Fruit fly (Drosophila melanogaster) whole organism, embryonic: ENCODE measurements around the gene Cdc50.

Experiments used
- Atf6 ChIP-seq: fragments of 200-800 bp; sonication (Bioruptor generic); IDR thresholded peaks from 2 replicates; pipeline ENCODE4 v1.3.6; 2022; ENCODE audit warnings: missing biosample characterization, missing genetic modification characterization
- CG10543 ChIP-seq: fragments of 200-800 bp; sonication (Bioruptor generic); optimal IDR thresholded peaks from 3 replicates; lab custom pipeline; 2017; ENCODE audit warnings: missing biosample characterization, mild to moderate bottlenecking, missing genetic modification characterization, moderate library complexity
- CG1233 ChIP-seq: fragments of 200-800 bp; sonication (Bioruptor generic); optimal IDR thresholded peaks from 4 replicates; lab custom pipeline; 2018; ENCODE audit warnings: missing biosample characterization, mild to moderate bottlenecking, missing genetic modification characterization
- CG12659 ChIP-seq: fragments of 200-800 bp; sonication (Bioruptor generic); optimal IDR thresholded peaks from 3 replicates; lab custom pipeline; 2017; ENCODE audit warnings: mild to moderate bottlenecking, missing biosample characterization, missing genetic modification reagents, missing genetic modification characterization
- CG12942 ChIP-seq: fragments of 200-800 bp; sonication (Bioruptor generic); optimal IDR thresholded peaks from 3 replicates; lab custom pipeline; 2016; ENCODE audit warnings: missing biosample characterization, missing genetic modification characterization
- CG14014 ChIP-seq: fragments of 200-800 bp; sonication (Bioruptor generic); IDR thresholded peaks from 2 replicates; pipeline ENCODE4 v1.3.6; 2022; ENCODE audit warnings: missing biosample characterization, missing genetic modification characterization
- CG14667 ChIP-seq: fragments of 200-800 bp; sonication (Bioruptor generic); IDR thresholded peaks from 2 replicates; pipeline ENCODE4 v1.3.6; 2022; ENCODE audit warnings: missing biosample characterization, missing genetic modification characterization
- CG1529 ChIP-seq: fragments of 200-800 bp; sonication (Bioruptor generic); optimal IDR thresholded peaks from 3 replicates; lab custom pipeline; 2018; ENCODE audit warnings: missing biosample characterization, missing genetic modification characterization
- CG15514 ChIP-seq: fragments of 200-800 bp; sonication (Bioruptor generic); optimal IDR thresholded peaks from 3 replicates; lab custom pipeline; 2017; ENCODE audit warnings: missing biosample characterization, missing genetic modification characterization, mild to moderate bottlenecking, moderate library complexity, missing genetic modification reagents
- CG18599 ChIP-seq: fragments of 200-800 bp; sonication (Bioruptor generic); optimal IDR thresholded peaks from 3 replicates; lab custom pipeline; 2017; ENCODE audit warnings: missing biosample characterization, missing genetic modification characterization, mild to moderate bottlenecking, moderate library complexity, missing genetic modification reagents
- CG2678 ChIP-seq: fragments of 200-800 bp; sonication (Bioruptor generic); optimal IDR thresholded peaks from 3 replicates; lab custom pipeline; 2019; ENCODE audit warnings: missing biosample characterization, mild to moderate bottlenecking, missing genetic modification characterization, moderate library complexity
- CG2712 ChIP-seq: fragments of 200-800 bp; optimal IDR thresholded peaks from 3 replicates; lab custom pipeline; 2019; ENCODE audit warnings: missing biosample characterization, mild to moderate bottlenecking, missing genetic modification characterization, moderate library complexity
- CG33213 ChIP-seq: fragments of 200-800 bp; sonication (Bioruptor generic); optimal IDR thresholded peaks from 3 replicates; lab custom pipeline; 2016; ENCODE audit warnings: missing biosample characterization, missing genetic modification characterization
- CG33557 ChIP-seq: fragments of 200-800 bp; sonication (Bioruptor generic); optimal IDR thresholded peaks from 2 replicates; lab custom pipeline; 2019; ENCODE audit warnings: missing biosample characterization, mild to moderate bottlenecking, missing genetic modification characterization, moderate library complexity
- CG4424 ChIP-seq: fragments of 200-800 bp; sonication (Bioruptor generic); optimal IDR thresholded peaks from 3 replicates; lab custom pipeline; 2016; ENCODE audit warnings: missing biosample characterization, missing genetic modification characterization
- CG6272 ChIP-seq: fragments of 200-800 bp; sonication (Bioruptor generic); IDR thresholded peaks from 2 replicates; pipeline ENCODE4 v1.3.6; 2022; ENCODE audit warnings: missing biosample characterization, missing genetic modification characterization
- CG6683 ChIP-seq: fragments of 200-800 bp; sonication (Bioruptor generic); optimal IDR thresholded peaks from 2 replicates; lab custom pipeline; 2017; ENCODE audit warnings: missing biosample characterization, mild to moderate bottlenecking, missing genetic modification characterization, missing genetic modification reagents
- CG6791 ChIP-seq: fragments of 200-800 bp; sonication (Bioruptor generic); IDR thresholded peaks from 3 replicates; pipeline ENCODE4 v1.3.6; 2022; ENCODE audit warnings: missing biosample characterization, missing genetic modification characterization; ENCODE audit not compliant: partially characterized antibody
- CG6813 ChIP-seq: fragments of 200-800 bp; sonication (Bioruptor generic); optimal IDR thresholded peaks from 2 replicates; lab custom pipeline; 2017; ENCODE audit warnings: missing biosample characterization, missing genetic modification characterization, mild to moderate bottlenecking, moderate library complexity, missing genetic modification reagents
- CG7745 ChIP-seq: fragments of 200-800 bp; sonication (Bioruptor generic); optimal IDR thresholded peaks from 2 replicates; lab custom pipeline; 2018; ENCODE audit warnings: missing biosample characterization, mild to moderate bottlenecking, missing genetic modification characterization, moderate library complexity
- CG8281 ChIP-seq: fragments of 200-800 bp; sonication (Bioruptor generic); optimal IDR thresholded peaks from 2 replicates; lab custom pipeline; 2018; ENCODE audit warnings: missing biosample characterization, mild to moderate bottlenecking, missing genetic modification characterization, moderate library complexity
- CG9215 ChIP-seq: fragments of 200-800 bp; sonication (Bioruptor generic); IDR thresholded peaks from 2 replicates; pipeline ENCODE4 v1.3.6; 2022; ENCODE audit warnings: missing biosample characterization, missing genetic modification characterization
- CG9876 ChIP-seq: fragments of 200-800 bp; sonication (Bioruptor generic); optimal IDR thresholded peaks from 2 replicates; lab custom pipeline; 2016; ENCODE audit warnings: missing biosample characterization, missing genetic modification characterization
- CHES-1-like ChIP-seq: fragments of 200-800 bp; sonication (Bioruptor generic); optimal IDR thresholded peaks from 2 replicates; lab custom pipeline; 2016; ENCODE audit warnings: missing biosample characterization, missing genetic modification characterization
- Gsc ChIP-seq: fragments of 200-800 bp; sonication (Bioruptor generic); IDR thresholded peaks from 2 replicates; pipeline ENCODE4 v1.3.6; 2022; ENCODE audit warnings: missing biosample characterization, missing genetic modification characterization
- HmgD ChIP-seq: fragments of 200-800 bp; sonication (Bioruptor generic); optimal IDR thresholded peaks from 3 replicates; lab custom pipeline; 2016; ENCODE audit warnings: missing biosample characterization, missing genetic modification characterization
- Hr3 ChIP-seq: fragments of 200-800 bp; sonication (Bioruptor generic); optimal IDR thresholded peaks from 3 replicates; lab custom pipeline; 2016; ENCODE audit warnings: missing biosample characterization, missing genetic modification characterization
- Kr ChIP-seq: fragments of 200-800 bp; sonication (Bioruptor generic); optimal IDR thresholded peaks from 2 replicates; lab custom pipeline; 2017; ENCODE audit warnings: missing biosample characterization, mild to moderate bottlenecking, missing genetic modification characterization
- Lpt ChIP-seq: fragments of >200 bp; optimal IDR thresholded peaks from 2 replicates; lab custom pipeline; 2018; ENCODE audit warnings: missing biosample characterization, missing genetic modification characterization
- NK7.1 ChIP-seq: fragments of 200-800 bp; sonication (Bioruptor generic); optimal IDR thresholded peaks from 3 replicates; lab custom pipeline; 2016; ENCODE audit warnings: missing biosample characterization, missing genetic modification characterization
- Opbp ChIP-seq: fragments of 200-800 bp; sonication (Bioruptor generic); IDR thresholded peaks from 3 replicates; pipeline ENCODE4 v1.3.6; 2022; ENCODE audit warnings: missing biosample characterization, missing genetic modification characterization; ENCODE audit not compliant: partially characterized antibody
- Spps ChIP-seq: fragments of 200-800 bp; sonication (Bioruptor generic); optimal IDR thresholded peaks from 2 replicates; lab custom pipeline; 2018; ENCODE audit warnings: missing biosample characterization, mild to moderate bottlenecking, missing genetic modification characterization
- Trl ChIP-seq, 3 experiments: fragments of >200 bp in 2 of 3; fragments of 200-800 bp in 1 of 3; sonication (Bioruptor generic) in 1 of 3; optimal IDR thresholded peaks; 2 replicates in 1 of 3; 3 replicates in 2 of 3; lab custom pipeline; 2016 to 2017; ENCODE audit warnings: missing biosample characterization in 1 of 3, missing genetic modification characterization in 1 of 3
- al ChIP-seq: fragments of 200-800 bp; sonication (Bioruptor generic); IDR thresholded peaks from 2 replicates; pipeline ENCODE4 v1.3.6; 2022; ENCODE audit warnings: missing biosample characterization, missing genetic modification characterization
- bigmax ChIP-seq: fragments of 200-800 bp; sonication (Bioruptor generic); optimal IDR thresholded peaks from 2 replicates; lab custom pipeline; 2018; ENCODE audit warnings: missing biosample characterization, mild to moderate bottlenecking, missing genetic modification characterization
- dm ChIP-seq: fragments of 200-800 bp; sonication (Bioruptor generic); optimal IDR thresholded peaks from 3 replicates; lab custom pipeline; 2016; ENCODE audit warnings: missing biosample characterization, missing genetic modification characterization
- fu2 ChIP-seq: fragments of 200-800 bp; sonication (Bioruptor generic); optimal IDR thresholded peaks from 2 replicates; lab custom pipeline; 2016; ENCODE audit warnings: missing biosample characterization, missing genetic modification characterization
- grau ChIP-seq: fragments of 200-800 bp; optimal IDR thresholded peaks from 3 replicates; lab custom pipeline; 2019; ENCODE audit warnings: missing biosample characterization, mild to moderate bottlenecking, missing genetic modification characterization, moderate library complexity
- insv ChIP-seq, 2 experiments: fragments of 200-800 bp; sonication (Bioruptor generic); optimal IDR thresholded peaks; 3 replicates each; lab custom pipeline; 2016 to 2018; ENCODE audit warnings: missing biosample characterization in 2 of 2, missing genetic modification characterization in 2 of 2
- inv ChIP-seq: fragments of 200-800 bp; sonication (Bioruptor generic); IDR thresholded peaks from 2 replicates; pipeline ENCODE4 v1.3.6; 2022; ENCODE audit warnings: missing biosample characterization, missing genetic modification characterization; ENCODE audit not compliant: partially characterized antibody
- ken ChIP-seq: fragments of 200-800 bp; sonication (Bioruptor generic); IDR thresholded peaks from 3 replicates; pipeline ENCODE4 v1.3.6; 2022; ENCODE audit warnings: missing biosample characterization, missing genetic modification characterization
- pnt ChIP-seq: fragments of 200-800 bp; sonication (Bioruptor generic); optimal IDR thresholded peaks from 3 replicates; lab custom pipeline; 2016; ENCODE audit warnings: missing biosample characterization, missing genetic modification characterization
- rib ChIP-seq: fragments of 200-800 bp; sonication (Bioruptor generic); IDR thresholded peaks from 2 replicates; pipeline ENCODE4 v1.3.6; 2022; ENCODE audit warnings: missing biosample characterization, missing genetic modification characterization
- run ChIP-seq: fragments of 200-800 bp; sonication (Bioruptor generic); optimal IDR thresholded peaks from 3 replicates; lab custom pipeline; 2018; ENCODE audit warnings: missing biosample characterization, mild to moderate bottlenecking, missing genetic modification characterization
- schlank ChIP-seq: fragments of 200-800 bp; sonication (Bioruptor generic); optimal IDR thresholded peaks from 2 replicates; lab custom pipeline; 2018; ENCODE audit warnings: missing biosample characterization, mild to moderate bottlenecking, missing genetic modification characterization
- sisA ChIP-seq: fragments of 200-800 bp; sonication (Bioruptor generic); IDR thresholded peaks from 2 replicates; pipeline ENCODE4 v1.3.6; 2022; ENCODE audit warnings: missing biosample characterization, missing genetic modification characterization
- tin ChIP-seq: fragments of 200-800 bp; sonication (Bioruptor generic); optimal IDR thresholded peaks from 3 replicates; lab custom pipeline; 2016; ENCODE audit warnings: missing biosample characterization, missing genetic modification characterization
- trem ChIP-seq: fragments of 200-800 bp; optimal IDR thresholded peaks from 3 replicates; lab custom pipeline; 2019; ENCODE audit warnings: missing biosample characterization, mild to moderate bottlenecking, missing genetic modification characterization, moderate library complexity
- ttk ChIP-seq: fragments of 200-800 bp; sonication (Bioruptor generic); IDR thresholded peaks from 2 replicates; pipeline ENCODE4 v2.1.2; 2022; ENCODE audit warnings: missing biosample characterization, missing genetic modification characterization
- usp ChIP-seq: fragments of >200 bp; optimal IDR thresholded peaks from 2 replicates; lab custom pipeline; 2017; ENCODE audit warnings: missing biosample characterization, missing genetic modification characterization
- wek ChIP-seq: fragments of 200-800 bp; sonication (Bioruptor generic); optimal IDR thresholded peaks from 3 replicates; lab custom pipeline; 2018; ENCODE audit warnings: missing biosample characterization, mild to moderate bottlenecking, missing genetic modification characterization, moderate library complexity

Gene Cdc50

DNA sequence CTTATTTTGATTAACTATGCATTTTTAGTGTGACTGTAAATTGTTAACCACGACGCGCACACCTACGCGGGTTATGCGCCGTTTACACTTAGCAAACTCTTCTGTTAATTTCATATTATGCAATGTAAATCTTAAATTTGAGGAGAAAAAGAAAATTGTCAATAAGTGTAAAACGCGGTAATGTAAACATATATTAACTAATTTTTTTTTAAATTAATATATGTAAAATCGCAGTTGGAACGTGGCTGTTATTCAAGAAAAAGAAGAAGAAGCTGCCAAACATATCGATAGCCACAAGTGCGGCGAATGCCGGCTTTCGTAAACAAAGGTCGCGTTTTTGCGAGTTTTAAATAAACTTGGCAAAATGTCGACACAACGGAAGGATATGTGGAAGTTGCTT is 49.7 kb downstream of the Cdc50 start, which contains the start of the genes TH1 and mei-41 (continued):
- TF ChIP-seq run (tag; lab: Kevin White, UChicago) (peak; percentile 50), CG8281 (tag; lab: Kevin White, UChicago) (no peak), wek (GFP tag; lab: Kevin White, UChicago) (no peak), Hr3 (GFP tag; lab: Kevin White, UChicago) (peak; percentile 88), fu2 (GFP tag; lab: Kevin White, UChicago) (peak; percentile 7), CG14667 (GFP tag; lab: Robert Waterston, UW) (peak; percentile 95), Opbp (GFP tag; lab: Robert Waterston, UW) (no peak), CG6791 (no peak), tin (GFP tag; lab: Kevin White, UChicago) (peak; percentile 84), Gsc (GFP tag; lab: Robert Waterston, UW) (no peak), sisA (GFP tag; lab: Robert Waterston, UW) (peak; percentile 95), CG6813 (GFP tag; lab: Kevin White, UChicago) (peak; percentile 52), insv (GFP tag; optimal IDR thresholded peaks at IDR 0.05; lab: Kevin White, UChicago) (peak in 1 of 2 experiments; percentile 48), Atf6 (peak; percentile 93), CG1233 (GFP tag; lab: Kevin White, UChicago) (peak; percentile 75), CG12942 (GFP tag; lab: Kevin White, UChicago) (peak; percentile 82), HmgD (no peak), CG18599 (GFP tag; lab: Kevin White, UChicago) (peak; percentile 83), Spps (tag; lab: Kevin White, UChicago) (peak; percentile 75), NK7.1 (peak; percentile 5), usp (GFP tag; lab: Kevin White, UChicago) (no peak), Kr (GFP tag; lab: Kevin White, UChicago) (no peak), Lpt (GFP tag; lab: Kevin White, UChicago) (no peak), dm (GFP tag; lab: Kevin White, UChicago) (peak; percentile 46), CHES-1-like (peak; percentile 31), trem (tag; lab: Kevin White, UChicago) (peak; percentile 86), CG33213 (no peak), ttk (GFP tag; lab: Robert Waterston, UW) (peak; percentile 96), grau (tag; lab: Kevin White, UChicago) (peak; percentile 90), CG14014 (GFP tag; lab: Robert Waterston, UW) (peak; percentile 96), CG2678 (tag; lab: Kevin White, UChicago) (no peak), al (GFP tag; lab: Robert Waterston, UW) (peak; percentile 95), ken (GFP tag; lab: Robert Waterston, UW) (peak; percentile 96), rib (peak; percentile 89), CG6683 (peak; percentile 54), inv (GFP tag; lab: Robert Waterston, UW) (0 out of 2 replicates have a peak, but pooled peaks have one; percentile 22), schlank (tag; lab: Kevin White, UChicago) (peak; percentile 41), CG1529 (GFP tag; lab: Kevin White, UChicago) (no peak), CG9876 (GFP tag; lab: Kevin White, UChicago) (no peak), CG7745 (no peak), CG4424 (GFP tag; lab: Kevin White, UChicago) (peak; percentile 76), pnt (GFP tag; lab: Kevin White, UChicago) (peak; percentile 55), CG15514 (GFP tag; lab: Kevin White, UChicago) (no peak), CG33557 (GFP tag; lab: Kevin White, UChicago) (peak; percentile 80), CG10543 (GFP tag; lab: Kevin White, UChicago) (no peak), Trl (optimal IDR thresholded peaks at IDR 0.05; lab: Kevin White, UChicago) (no peak), Trl (GFP tag; optimal IDR thresholded peaks at IDR 0.05; lab: Kevin White, UChicago) (peak; percentile 43), CG2712 (tag; lab: Kevin White, UChicago) (peak; percentile 94), CG6272 (GFP tag; lab: Robert Waterston, UW) (peak; percentile 95), CG9215 (GFP tag; lab: Robert Waterston, UW) (peak; percentile 94), CG12659 (peak; percentile 94), bigmax (GFP tag; lab: Kevin White, UChicago) (peak; percentile 13)
